Worm (Caenorhabditis elegans) whole organism, young adult: ENCODE measurements around the gene tyra-3.
A peak's percentile ranks its signal among the peaks of the same experiment; 100 is the strongest.

Experiments
- B0035.1 ChIP-seq: sonication (generic microtip); optimal IDR thresholded peaks from 2 replicates; lab custom pipeline; 2016; ENCODE audit warnings: missing genetic modification characterization, mild to moderate bottlenecking, missing compliant biosample characterization, missing genotype, missing genetic modification reagents
- B0261.1 ChIP-seq: sonication (generic microtip); optimal IDR thresholded peaks from 2 replicates; lab custom pipeline; 2016; ENCODE audit warnings: mild to moderate bottlenecking, missing genetic modification characterization, moderate library complexity, missing compliant biosample characterization
- B0336.3 ChIP-seq: fragments of 200-800 bp; sonication (Bioruptor generic); IDR thresholded peaks from 2 replicates; pipeline ENCODE4 v1.3.6; 2022; ENCODE audit warnings: missing genetic modification characterization, missing compliant biosample characterization
- C06A6.2 ChIP-seq: fragments of 200-800 bp; sonication (Bioruptor generic); conservative IDR thresholded peaks from 2 replicates; pipeline ENCODE4 v1.3.6; 2022; ENCODE audit warnings: missing genetic modification characterization, missing compliant biosample characterization
- F10E7.11 ChIP-seq: sonication (generic microtip); optimal IDR thresholded peaks from 2 replicates; lab custom pipeline; 2017; ENCODE audit warnings: mild to moderate bottlenecking, missing genetic modification characterization, moderate library complexity, missing compliant biosample characterization
- F37B4.10 ChIP-seq: fragments of 200-800 bp; sonication (Bioruptor generic); IDR thresholded peaks from 2 replicates; pipeline ENCODE4 v1.3.6; 2022; ENCODE audit warnings: missing genetic modification characterization, missing compliant biosample characterization
- F39B2.1 ChIP-seq: fragments of 200-800 bp; sonication (Bioruptor generic); IDR thresholded peaks from 2 replicates; pipeline ENCODE4 v1.3.6; 2022; ENCODE audit warnings: missing genetic modification reagents, missing genetic modification characterization, missing compliant biosample characterization
- F57A8.1 ChIP-seq: fragments of 200-800 bp; sonication (Bioruptor generic); optimal IDR thresholded peaks from 2 replicates; lab custom pipeline; 2018; ENCODE audit warnings: mild to moderate bottlenecking, missing genetic modification characterization, moderate library complexity, missing compliant biosample characterization
- T07F8.4 ChIP-seq: sonication (generic microtip); optimal IDR thresholded peaks from 2 replicates; lab custom pipeline; 2016; ENCODE audit warnings: mild to moderate bottlenecking, missing genetic modification characterization, moderate library complexity, missing compliant biosample characterization
- Y53F4B.3 ChIP-seq: fragments of 200-800 bp; sonication (Bioruptor generic); IDR thresholded peaks from 2 replicates; pipeline ENCODE4 v1.3.6; 2022; ENCODE audit warnings: missing genetic modification reagents, missing genetic modification characterization, missing compliant biosample characterization
- Y56A3A.18 ChIP-seq: fragments of 200-800 bp; sonication (Bioruptor generic); IDR thresholded peaks from 2 replicates; pipeline ENCODE4 v1.3.6; 2022; ENCODE audit warnings: missing genetic modification reagents, missing genetic modification characterization, missing compliant biosample characterization
- Y67H2A.10 ChIP-seq: fragments of 200-800 bp; sonication (Bioruptor generic); conservative IDR thresholded peaks from 2 replicates; pipeline ENCODE4 v1.3.6; 2022; ENCODE audit warnings: missing genetic modification reagents, missing genetic modification characterization, missing compliant biosample characterization
- Y79H2A.3 ChIP-seq: fragments of 200-800 bp; sonication (Bioruptor generic); conservative IDR thresholded peaks from 2 replicates; pipeline ENCODE4 v1.3.6; 2022; ENCODE audit warnings: missing genetic modification reagents, missing genetic modification characterization, missing compliant biosample characterization
- Y95B8A.8 ChIP-seq: fragments of 200-800 bp; sonication (Bioruptor generic); IDR thresholded peaks from 2 replicates; pipeline ENCODE4 v1.3.6; 2022; ENCODE audit warnings: missing genetic modification reagents, missing genetic modification characterization, missing compliant biosample characterization
- akir-1 ChIP-seq: fragments of 200-800 bp; sonication (Bioruptor generic); optimal IDR thresholded peaks from 2 replicates; lab custom pipeline; 2018; ENCODE audit warnings: mild to moderate bottlenecking, missing genetic modification characterization, moderate library complexity, missing compliant biosample characterization
- atf-7 ChIP-seq: sonication (generic microtip); optimal IDR thresholded peaks from 2 replicates; lab custom pipeline; 2017; ENCODE audit warnings: mild to moderate bottlenecking, missing genetic modification characterization, missing compliant biosample characterization
- athp-1 ChIP-seq: sonication (generic microtip); optimal IDR thresholded peaks from 2 replicates; lab custom pipeline; 2017; ENCODE audit warnings: mild to moderate bottlenecking, missing genetic modification characterization, missing compliant biosample characterization
- bed-2 ChIP-seq: fragments of 200-800 bp; sonication (Bioruptor generic); IDR thresholded peaks from 2 replicates; pipeline ENCODE4 v1.3.6; 2022; ENCODE audit warnings: missing genetic modification reagents, missing genetic modification characterization, missing compliant biosample characterization
- ccch-3 ChIP-seq: fragments of 200-800 bp; sonication (Bioruptor generic); optimal IDR thresholded peaks from 2 replicates; lab custom pipeline; 2018; ENCODE audit warnings: mild to moderate bottlenecking, missing genetic modification characterization, missing compliant biosample characterization
- cebp-1 ChIP-seq, 2 experiments: fragments of 200-800 bp in 1 of 2; sonication (Bioruptor generic) in 1 of 2; sonication (generic microtip) in 1 of 2; IDR thresholded peaks in 1 of 2; optimal IDR thresholded peaks in 1 of 2; 2 replicates each; pipeline versions ENCODE4 v1.3.6 to Lab custom; 2017 to 2022; ENCODE audit warnings: missing compliant biosample characterization in 2 of 2, missing genetic modification characterization in 2 of 2, mild to moderate bottlenecking in 1 of 2, missing genetic modification reagents in 1 of 2, moderate library complexity in 1 of 2
- cebp-2 ChIP-seq: fragments of 200-800 bp; sonication (Bioruptor generic); IDR thresholded peaks from 2 replicates; pipeline ENCODE4 v1.3.6; 2022; ENCODE audit warnings: missing genetic modification characterization, missing compliant biosample characterization
- ceh-100 ChIP-seq: fragments of 200-800 bp; sonication (Bioruptor generic); IDR thresholded peaks from 2 replicates; pipeline ENCODE4 v1.3.6; 2022; ENCODE audit warnings: missing genetic modification reagents, missing genetic modification characterization, missing compliant biosample characterization
- ceh-58 ChIP-seq: fragments of 200-800 bp; sonication (Bioruptor generic); IDR thresholded peaks from 2 replicates; pipeline ENCODE4 v1.3.6; 2022; ENCODE audit warnings: missing genetic modification characterization, missing compliant biosample characterization
- ceh-79 ChIP-seq: sonication (generic microtip); optimal IDR thresholded peaks from 2 replicates; lab custom pipeline; 2017; ENCODE audit warnings: mild to moderate bottlenecking, missing genetic modification characterization, missing compliant biosample characterization
- chd-7 ChIP-seq: sonication (generic microtip); optimal IDR thresholded peaks from 2 replicates; lab custom pipeline; 2016; ENCODE audit warnings: mild to moderate bottlenecking, missing genetic modification characterization, moderate library complexity, missing compliant biosample characterization
- efl-1 ChIP-seq: fragments of 150-350 bp; optimal IDR thresholded peaks from 2 replicates; lab custom pipeline; 2014; ENCODE audit warnings: missing biosample characterization, missing genetic modification reagents, missing genetic modification characterization
- egl-18 ChIP-seq: fragments of 200-800 bp; sonication (Bioruptor generic); IDR thresholded peaks from 2 replicates; pipeline ENCODE4 v1.3.6; 2022; ENCODE audit warnings: missing genetic modification reagents, missing genetic modification characterization, missing compliant biosample characterization
- fkh-3 ChIP-seq: sonication (generic microtip); optimal IDR thresholded peaks from 2 replicates; lab custom pipeline; 2016; ENCODE audit warnings: mild to moderate bottlenecking, missing genetic modification characterization, missing compliant biosample characterization
- hlh-12 ChIP-seq: sonication (generic microtip); optimal IDR thresholded peaks from 2 replicates; lab custom pipeline; 2016; ENCODE audit warnings: missing genetic modification characterization, missing compliant biosample characterization
- hlh-26 ChIP-seq: fragments of 200-800 bp; sonication (Bioruptor generic); conservative IDR thresholded peaks from 2 replicates; pipeline ENCODE4 v1.3.6; 2022; ENCODE audit warnings: missing genetic modification reagents, missing genetic modification characterization, missing compliant biosample characterization
- hrde-1 ChIP-seq: sonication (generic microtip); optimal IDR thresholded peaks from 2 replicates; lab custom pipeline; 2016; ENCODE audit warnings: missing genetic modification characterization, mild to moderate bottlenecking, missing compliant biosample characterization, moderate library complexity, missing genotype, missing genetic modification reagents, borderline replicate concordance
- lin-40 ChIP-seq: sonication (generic microtip); optimal IDR thresholded peaks from 2 replicates; lab custom pipeline; 2016; ENCODE audit warnings: missing genetic modification characterization, mild to moderate bottlenecking, missing compliant biosample characterization, missing genotype, missing genetic modification reagents
- lin-54 ChIP-seq: fragments of 200-800 bp; sonication (Bioruptor generic); optimal IDR thresholded peaks from 2 replicates; lab custom pipeline; 2018; ENCODE audit warnings: mild to moderate bottlenecking, missing genetic modification characterization, missing compliant biosample characterization
- lsl-1 ChIP-seq: fragments of 200-800 bp; sonication (Bioruptor generic); optimal IDR thresholded peaks from 2 replicates; lab custom pipeline; 2018; ENCODE audit warnings: mild to moderate bottlenecking, missing genetic modification characterization, moderate library complexity, missing compliant biosample characterization
- madf-6 ChIP-seq: fragments of 200-800 bp; sonication (Bioruptor generic); IDR thresholded peaks from 2 replicates; pipeline ENCODE4 v1.3.6; 2022; ENCODE audit warnings: missing genetic modification reagents, missing genetic modification characterization, missing compliant biosample characterization
- mel-28 ChIP-seq: sonication (generic microtip); optimal IDR thresholded peaks from 2 replicates; lab custom pipeline; 2016; ENCODE audit warnings: borderline replicate concordance, mild to moderate bottlenecking, missing genetic modification characterization, missing compliant biosample characterization
- mxl-1 ChIP-seq: sonication (generic microtip); optimal IDR thresholded peaks from 2 replicates; lab custom pipeline; 2016; ENCODE audit warnings: missing genetic modification characterization, missing compliant biosample characterization
- pbrm-1 ChIP-seq: fragments of 200-800 bp; sonication (Bioruptor generic); IDR thresholded peaks from 2 replicates; pipeline ENCODE4 v1.3.6; 2022; ENCODE audit warnings: missing genetic modification reagents, missing genetic modification characterization, missing compliant biosample characterization
- pha-4 ChIP-seq: fragments of 150-350 bp; sonication (generic microtip); optimal IDR thresholded peaks from 2 replicates; lab custom pipeline; 2014; ENCODE audit warnings: missing biosample characterization, missing genetic modification reagents, missing genetic modification characterization
- snpc-1.1 ChIP-seq: sonication (generic microtip); optimal IDR thresholded peaks from 2 replicates; lab custom pipeline; 2017; ENCODE audit warnings: missing genetic modification characterization, mild to moderate bottlenecking, missing compliant biosample characterization, antibody characterized with exemption, moderate library complexity, missing genotype, missing genetic modification reagents; ENCODE audit not compliant: insufficient read depth
- snpc-4 ChIP-seq, 5 experiments: fragments of 150-350 bp in 1 of 5; sonication (generic microtip) in 4 of 5; optimal IDR thresholded peaks; 2 replicates each; lab custom pipeline; 2014 to 2018; ENCODE audit warnings: missing genetic modification characterization in 5 of 5, missing biosample characterization in 3 of 5, antibody characterized with exemption in 2 of 5, mild to moderate bottlenecking in 2 of 5, missing compliant biosample characterization in 2 of 5, missing genotype in 2 of 5, moderate library complexity in 2 of 5, missing genetic modification reagents in 1 of 5
- tbp1 ChIP-seq: fragments of 200-800 bp; sonication (Bioruptor generic); optimal IDR thresholded peaks from 2 replicates; lab custom pipeline; 2018; ENCODE audit warnings: mild to moderate bottlenecking, missing genetic modification characterization, missing compliant biosample characterization
- tbx-9 ChIP-seq: sonication (generic microtip); optimal IDR thresholded peaks from 2 replicates; lab custom pipeline; 2016; ENCODE audit warnings: borderline replicate concordance, missing genetic modification characterization, inconsistent platforms, missing compliant biosample characterization
- tlf-1 ChIP-seq: fragments of 200-800 bp; sonication (Bioruptor generic); optimal IDR thresholded peaks from 2 replicates; lab custom pipeline; 2018; ENCODE audit warnings: mild to moderate bottlenecking, missing genetic modification characterization, missing compliant biosample characterization
- xnd-1 ChIP-seq: sonication (generic microtip); optimal IDR thresholded peaks from 2 replicates; lab custom pipeline; 2016; ENCODE audit warnings: missing genotype, missing genetic modification reagents, missing genetic modification characterization, missing compliant biosample characterization
- ztf-25 ChIP-seq: fragments of 200-800 bp; sonication (Bioruptor generic); IDR thresholded peaks from 2 replicates; pipeline ENCODE4 v1.3.6; 2022; ENCODE audit warnings: missing genetic modification reagents, missing genetic modification characterization, missing compliant biosample characterization
- ztf-28 ChIP-seq: fragments of 200-800 bp; sonication (Bioruptor generic); IDR thresholded peaks from 2 replicates; pipeline ENCODE4 v1.3.6; 2022; ENCODE audit warnings: missing genetic modification reagents, missing genetic modification characterization, missing compliant biosample characterization

tyra-3 gene

ce11 chrX:4969228-4969627 lies 21.4 kb downstream of the tyra-3 start, which contains the start of gene M03F4.6 (continued):
- TF ChIP-seq snpc-4 (GFP tag; optimal IDR thresholded peaks at IDR 0.05; lab: Kevin White, UChicago) (no peak), snpc-4 (tag; optimal IDR thresholded peaks at IDR 0.05; lab: Kevin White, UChicago) (no peak), ccch-3 (GFP tag; lab: Kevin White, UChicago) (no peak), Y56A3A.18 (GFP tag; lab: Robert Waterston, UW) (0 out of 2 replicates have a peak, but pooled peaks have one; percentile 72), ztf-28 (GFP tag; lab: Robert Waterston, UW) (no peak), mel-28 (no peak), B0035.1 (tag; lab: Kevin White, UChicago) (no peak), ceh-58 (GFP tag; lab: Robert Waterston, UW) (no peak), egl-18 (GFP tag; lab: Robert Waterston, UW) (no peak), F37B4.10 (GFP tag; lab: Robert Waterston, UW) (no peak), lin-40 (tag; lab: Kevin White, UChicago) (no peak), ceh-100 (no peak), T07F8.4 (tag; lab: Kevin White, UChicago) (no peak), Y79H2A.3 (GFP tag; lab: Robert Waterston, UW) (no peak), fkh-3 (no peak), tlf-1 (GFP tag; lab: Kevin White, UChicago) (peak; percentile 75), lin-54 (peak; percentile 9), bed-2 (GFP tag; lab: Robert Waterston, UW) (no peak), madf-6 (GFP tag; lab: Robert Waterston, UW) (peak; percentile 14; the same call in 1 of the 2 replicates), cebp-1 (GFP tag; IDR thresholded peaks at IDR 0.05; lab: Robert Waterston, UW) (no peak), cebp-1 (tag; optimal IDR thresholded peaks at IDR 0.05; lab: Kevin White, UChicago) (peak; percentile 7), akir-1 (GFP tag; lab: Kevin White, UChicago) (no peak), hlh-12 (no peak), Y95B8A.8 (GFP tag; lab: Robert Waterston, UW) (no peak), efl-1 (no peak), atf-7 (tag; lab: Kevin White, UChicago) (peak; percentile 61), C06A6.2 (GFP tag; lab: Robert Waterston, UW) (no peak; the same call in 1 of the 2 replicates), xnd-1 (tag; lab: Kevin White, UChicago) (no peak), B0261.1 (tag; lab: Kevin White, UChicago) (no peak), cebp-2 (GFP tag; lab: Robert Waterston, UW) (0 out of 2 replicates have a peak, but pooled peaks have one; percentile 73), pha-4 (no peak), pbrm-1 (no peak), hrde-1 (tag; lab: Kevin White, UChicago) (no peak), F57A8.1 (no peak), F10E7.11 (tag; lab: Kevin White, UChicago) (no peak), Y53F4B.3 (GFP tag; lab: Robert Waterston, UW) (no peak), Y67H2A.10 (GFP tag; lab: Robert Waterston, UW) (no peak), tbp1 (peak; percentile 28), mxl-1 (no peak), ztf-25 (GFP tag; lab: Robert Waterston, UW) (no peak), tbx-9 (tag; lab: Kevin White, UChicago) (no peak), B0336.3 (peak; percentile 76), snpc-1.1 (no peak), athp-1 (tag; lab: Kevin White, UChicago) (peak; percentile 39), ceh-79 (tag; lab: Kevin White, UChicago) (no peak), F39B2.1 (GFP tag; lab: Robert Waterston, UW) (no peak), hlh-26 (no peak), lsl-1 (no peak), chd-7 (peak; percentile 49)
